Fruit fly (Drosophila melanogaster) whole organism, prepupa: ENCODE data around the gene GlcAT-I.
A peak's percentile ranks its signal among the peaks of the same experiment; 100 is the strongest.

Experiments
- CG10631 ChIP-seq: fragments of 200-800 bp; sonication (Bioruptor generic); optimal IDR thresholded peaks from 2 replicates; lab custom pipeline; 2016; ENCODE audit warnings: missing biosample characterization, missing genetic modification characterization
- CG10669 ChIP-seq: fragments of 200-800 bp; sonication (Bioruptor generic); optimal IDR thresholded peaks from 3 replicates; lab custom pipeline; 2018; ENCODE audit warnings: missing biosample characterization, mild to moderate bottlenecking, missing genetic modification characterization, moderate library complexity
- CG11294 ChIP-seq: fragments of 200-800 bp; sonication (Bioruptor generic); IDR thresholded peaks from 2 replicates; pipeline ENCODE4 v1.3.6; 2022; ENCODE audit warnings: missing biosample characterization, missing genetic modification characterization
- CG11902 ChIP-seq: fragments of 200-800 bp; sonication (Bioruptor generic); optimal IDR thresholded peaks from 3 replicates; lab custom pipeline; 2016; ENCODE audit warnings: missing biosample characterization, missing genetic modification characterization
- CG15336 ChIP-seq: fragments of 200-800 bp; sonication (Bioruptor generic); IDR thresholded peaks from 2 replicates; pipeline ENCODE4 v1.3.6; 2022; ENCODE audit warnings: missing biosample characterization, missing genetic modification characterization
- CG1621 ChIP-seq: fragments of 200-800 bp; sonication (Bioruptor generic); optimal IDR thresholded peaks from 3 replicates; lab custom pipeline; 2018; ENCODE audit warnings: missing biosample characterization, mild to moderate bottlenecking, missing genetic modification characterization
- CG16779 ChIP-seq: fragments of 200-800 bp; sonication (Bioruptor generic); optimal IDR thresholded peaks from 3 replicates; lab custom pipeline; 2017; ENCODE audit warnings: missing biosample characterization, mild to moderate bottlenecking, missing genetic modification characterization
- CG3032 ChIP-seq: fragments of 200-800 bp; optimal IDR thresholded peaks from 2 replicates; lab custom pipeline; 2019; ENCODE audit warnings: missing biosample characterization, mild to moderate bottlenecking, missing genetic modification characterization, moderate library complexity
- CG31627 ChIP-seq: fragments of 200-800 bp; sonication (Bioruptor generic); optimal IDR thresholded peaks from 3 replicates; lab custom pipeline; 2016; ENCODE audit warnings: missing biosample characterization, missing genetic modification characterization
- CG32006 ChIP-seq: fragments of 200-800 bp; sonication (Bioruptor generic); optimal IDR thresholded peaks from 3 replicates; lab custom pipeline; 2017; ENCODE audit warnings: missing biosample characterization, mild to moderate bottlenecking, missing genetic modification characterization
- CG34406 ChIP-seq: fragments of 200-800 bp; sonication (Bioruptor generic); optimal IDR thresholded peaks from 3 replicates; lab custom pipeline; 2016; ENCODE audit warnings: missing biosample characterization, missing genetic modification characterization
- CG3919 ChIP-seq: fragments of 200-800 bp; sonication (Bioruptor generic); optimal IDR thresholded peaks from 3 replicates; lab custom pipeline; 2016; ENCODE audit warnings: missing biosample characterization, missing genetic modification characterization
- CG4318 ChIP-seq: fragments of 200-800 bp; sonication (Bioruptor generic); optimal IDR thresholded peaks from 3 replicates; lab custom pipeline; 2017; ENCODE audit warnings: missing biosample characterization, mild to moderate bottlenecking, missing genetic modification characterization
- CG6163 ChIP-seq: fragments of 200-800 bp; sonication (Bioruptor generic); IDR thresholded peaks from 3 replicates; pipeline ENCODE4 v1.3.6; 2022; ENCODE audit warnings: missing biosample characterization, missing genetic modification characterization
- CG6276 ChIP-seq: fragments of 200-800 bp; sonication (Bioruptor generic); optimal IDR thresholded peaks from 2 replicates; lab custom pipeline; 2017; ENCODE audit warnings: missing biosample characterization, mild to moderate bottlenecking, missing genetic modification characterization
- CG7368 ChIP-seq: fragments of 200-800 bp; sonication (Bioruptor generic); optimal IDR thresholded peaks from 3 replicates; lab custom pipeline; 2016; ENCODE audit warnings: missing biosample characterization, missing genetic modification characterization
- CG8119 ChIP-seq: fragments of 200-800 bp; sonication (Bioruptor generic); IDR thresholded peaks from 3 replicates; pipeline ENCODE4 v1.3.6; 2022; ENCODE audit warnings: missing biosample characterization, missing genetic modification characterization
- CG8632 ChIP-seq: fragments of 200-800 bp; sonication (Bioruptor generic); optimal IDR thresholded peaks from 3 replicates; lab custom pipeline; 2016; ENCODE audit warnings: missing biosample characterization, missing genetic modification characterization
- Eip75B ChIP-seq: fragments of 200-800 bp; sonication (Bioruptor generic); optimal IDR thresholded peaks from 3 replicates; lab custom pipeline; 2016; ENCODE audit warnings: missing biosample characterization, missing genetic modification characterization
- Eip78C ChIP-seq: fragments of 200-800 bp; sonication (Bioruptor generic); peaks from one replicate; lab custom pipeline; 2016; ENCODE audit warnings: missing biosample characterization, missing genetic modification characterization
- Eip93F ChIP-seq: fragments of 200-800 bp; sonication (Bioruptor generic); optimal IDR thresholded peaks from 2 replicates; lab custom pipeline; 2016; ENCODE audit warnings: missing biosample characterization, mild to moderate bottlenecking, missing genetic modification characterization
- Ets96B ChIP-seq: fragments of 200-800 bp; optimal IDR thresholded peaks from 2 replicates; lab custom pipeline; 2019; ENCODE audit warnings: missing biosample characterization, mild to moderate bottlenecking, missing genetic modification characterization, moderate library complexity
- Gug ChIP-seq: fragments of 200-800 bp; sonication (Bioruptor generic); IDR thresholded peaks from 2 replicates; pipeline ENCODE4 v1.3.6; 2022; ENCODE audit warnings: missing biosample characterization, missing genetic modification characterization
- Hr38 ChIP-seq: sonication (Bioruptor generic); optimal IDR thresholded peaks from 2 replicates; lab custom pipeline; 2016; ENCODE audit warnings: missing biosample characterization, missing genetic modification characterization
- Hr39 ChIP-seq: fragments of 200-800 bp; sonication (Bioruptor generic); optimal IDR thresholded peaks from 2 replicates; lab custom pipeline; 2016; ENCODE audit warnings: missing biosample characterization, missing genetic modification characterization
- Hr4 ChIP-seq: fragments of 200-800 bp; sonication (Bioruptor generic); optimal IDR thresholded peaks from 3 replicates; lab custom pipeline; 2016; ENCODE audit warnings: missing biosample characterization, missing genetic modification characterization
- Lpt ChIP-seq: fragments of 200-800 bp; sonication (Bioruptor generic); optimal IDR thresholded peaks from 3 replicates; lab custom pipeline; 2016; ENCODE audit warnings: missing biosample characterization, missing genetic modification characterization
- Met ChIP-seq: fragments of 200-800 bp; sonication (Bioruptor generic); optimal IDR thresholded peaks from 3 replicates; lab custom pipeline; 2016; ENCODE audit warnings: missing biosample characterization, missing genetic modification characterization
- OdsH ChIP-seq: fragments of 200-800 bp; sonication (Bioruptor generic); optimal IDR thresholded peaks from 3 replicates; lab custom pipeline; 2016; ENCODE audit warnings: missing biosample characterization, missing genetic modification characterization
- Smox ChIP-seq: fragments of 200-800 bp; sonication (Bioruptor generic); optimal IDR thresholded peaks from 3 replicates; lab custom pipeline; 2016; ENCODE audit warnings: missing biosample characterization, missing genetic modification characterization
- Sox102F ChIP-seq: fragments of 200-800 bp; sonication (Bioruptor generic); optimal IDR thresholded peaks from 2 replicates; lab custom pipeline; 2016; ENCODE audit warnings: missing biosample characterization, mild to moderate bottlenecking, missing genetic modification characterization
- Sox14 ChIP-seq: fragments of 200-800 bp; sonication (Bioruptor generic); optimal IDR thresholded peaks from 3 replicates; lab custom pipeline; 2016; ENCODE audit warnings: missing biosample characterization, missing genetic modification characterization
- Sox15 ChIP-seq: fragments of 200-800 bp; sonication (Bioruptor generic); optimal IDR thresholded peaks from 3 replicates; lab custom pipeline; 2016; ENCODE audit warnings: missing biosample characterization, missing genetic modification characterization
- achi ChIP-seq: fragments of 200-800 bp; sonication (Bioruptor generic); optimal IDR thresholded peaks from 3 replicates; lab custom pipeline; 2016; ENCODE audit warnings: missing biosample characterization, missing genetic modification characterization
- acj6 ChIP-seq: fragments of 200-800 bp; sonication (Bioruptor generic); optimal IDR thresholded peaks from 3 replicates; lab custom pipeline; 2016; ENCODE audit warnings: missing biosample characterization, missing genetic modification characterization
- cyc ChIP-seq: fragments of 200-800 bp; sonication (Bioruptor generic); optimal IDR thresholded peaks from 3 replicates; lab custom pipeline; 2016; ENCODE audit warnings: missing biosample characterization, missing genetic modification characterization
- dac ChIP-seq: fragments of 200-800 bp; sonication (Bioruptor generic); optimal IDR thresholded peaks from 2 replicates; lab custom pipeline; 2017; ENCODE audit warnings: missing biosample characterization, mild to moderate bottlenecking, missing genetic modification characterization
- dsx ChIP-seq: fragments of 200-800 bp; optimal IDR thresholded peaks from 3 replicates; lab custom pipeline; 2019; ENCODE audit warnings: missing biosample characterization, mild to moderate bottlenecking, missing genetic modification characterization, moderate library complexity; ENCODE audit not compliant: poor library complexity, severe bottlenecking
- eg ChIP-seq: fragments of 200-800 bp; sonication (Bioruptor generic); IDR thresholded peaks from 3 replicates; pipeline ENCODE4 v1.3.6; 2022; ENCODE audit warnings: missing biosample characterization, missing genetic modification characterization
- fd59A ChIP-seq: fragments of 200-800 bp; sonication (Bioruptor generic); optimal IDR thresholded peaks from 2 replicates; lab custom pipeline; 2017; ENCODE audit warnings: missing biosample characterization, mild to moderate bottlenecking, missing genetic modification characterization, missing genetic modification reagents
- lz ChIP-seq: fragments of 200-800 bp; sonication (Bioruptor generic); optimal IDR thresholded peaks from 3 replicates; lab custom pipeline; 2016; ENCODE audit warnings: missing biosample characterization, missing genetic modification characterization
- net ChIP-seq: fragments of 200-800 bp; sonication (Bioruptor generic); optimal IDR thresholded peaks from 3 replicates; lab custom pipeline; 2016; ENCODE audit warnings: missing biosample characterization, missing genetic modification characterization
- pdm3 ChIP-seq: fragments of 200-800 bp; sonication (Bioruptor generic); optimal IDR thresholded peaks from 3 replicates; lab custom pipeline; 2016; ENCODE audit warnings: missing biosample characterization, missing genetic modification characterization
- salr ChIP-seq, 2 experiments: fragments of 200-800 bp; sonication (Bioruptor generic); optimal IDR thresholded peaks; 3 replicates each; lab custom pipeline; 2016 to 2018; ENCODE audit warnings: missing biosample characterization in 2 of 2, missing genetic modification characterization in 2 of 2, mild to moderate bottlenecking in 1 of 2
- spab ChIP-seq: fragments of 200-800 bp; sonication (Bioruptor generic); optimal IDR thresholded peaks from 2 replicates; lab custom pipeline; 2017; ENCODE audit warnings: missing biosample characterization, mild to moderate bottlenecking, missing genetic modification characterization, missing genetic modification reagents
- ss ChIP-seq, 2 experiments: fragments of 200-800 bp; sonication (Bioruptor generic); optimal IDR thresholded peaks; 2 replicates in 1 of 2; 3 replicates in 1 of 2; lab custom pipeline; 2017 to 2018; ENCODE audit warnings: mild to moderate bottlenecking in 2 of 2, missing biosample characterization in 2 of 2, missing genetic modification characterization in 2 of 2, moderate library complexity in 1 of 2
- svp ChIP-seq: fragments of 200-800 bp; sonication (Bioruptor generic); peaks from one replicate; lab custom pipeline; 2016; ENCODE audit warnings: missing biosample characterization, missing genetic modification characterization
- topi ChIP-seq: fragments of 200-800 bp; sonication (Bioruptor generic); optimal IDR thresholded peaks from 3 replicates; lab custom pipeline; 2016; ENCODE audit warnings: missing biosample characterization, missing genetic modification characterization
- vri ChIP-seq: fragments of 200-800 bp; sonication (Bioruptor generic); optimal IDR thresholded peaks from 3 replicates; lab custom pipeline; 2016; ENCODE audit warnings: missing biosample characterization, mild to moderate bottlenecking, missing genetic modification characterization

Gene GlcAT-I

dm6 chrX:4170492-4170891 is 39.5 kb downstream of the GlcAT-I start (continued):
- TF ChIP-seq Hr4 (GFP tag; lab: Kevin White, UChicago), result peak; percentile 62
- no peak for TF ChIP-seq net (GFP tag; lab: Kevin White, UChicago)
- peak; percentile 55 for TF ChIP-seq CG4318
- TF ChIP-seq Gug (GFP tag; lab: Robert Waterston, UW), result peak; percentile 52
- TF ChIP-seq CG6276, result peak; percentile 32
- TF ChIP-seq Eip93F, result no peak
- TF ChIP-seq CG32006, result peak; percentile 78
- TF ChIP-seq CG11902 (GFP tag; lab: Kevin White, UChicago), result no peak
- no peak for TF ChIP-seq CG7368
- peak; percentile 61 for TF ChIP-seq achi (GFP tag; lab: Kevin White, UChicago)
- TF ChIP-seq Hr38, result no peak
- no peak for TF ChIP-seq dsx
- TF ChIP-seq Sox14, result no peak
- peak; percentile 58; the same call in 2 of the 3 replicates for TF ChIP-seq CG8119 (GFP tag; lab: Robert Waterston, UW)
- TF ChIP-seq CG8632 (GFP tag; lab: Kevin White, UChicago), result no peak

dm6 chrX:4172143-4172771 is 41.2 kb downstream of the GlcAT-I start:
- TF ChIP-seq dac (GFP tag; lab: Kevin White, UChicago) (no peak), Sox14 (peak; percentile 4), svp (GFP tag; lab: Kevin White, UChicago) (peak; percentile 20), Sox102F (peak; percentile 10), eg (GFP tag; lab: Robert Waterston, UW) (peak; percentile 79), CG3032 (no peak), CG10631 (GFP tag; lab: Kevin White, UChicago) (peak; percentile 23), Eip75B (GFP tag; lab: Kevin White, UChicago) (no peak), CG7368 (no peak), CG1621 (tag; lab: Kevin White, UChicago) (no peak), CG11902 (GFP tag; lab: Kevin White, UChicago) (no peak), CG8119 (GFP tag; lab: Robert Waterston, UW) (peak; percentile 47; the same call in 2 of the 3 replicates), CG31627 (GFP tag; lab: Kevin White, UChicago) (no peak), CG34406 (GFP tag; lab: Kevin White, UChicago) (no peak), topi (peak; percentile 9), CG16779 (tag; lab: Kevin White, UChicago) (no peak), CG10669 (no peak), achi (GFP tag; lab: Kevin White, UChicago) (peak; percentile 24), CG4318 (no peak), Ets96B (tag; lab: Kevin White, UChicago) (peak; percentile 0), Gug (GFP tag; lab: Robert Waterston, UW) (0 out of 2 replicates have a peak, but pooled peaks have one; percentile 20), fd59A (GFP tag; lab: Kevin White, UChicago) (no peak), lz (no peak), vri (GFP tag; lab: Kevin White, UChicago) (no peak), pdm3 (GFP tag; lab: Kevin White, UChicago) (peak; percentile 37), acj6 (GFP tag; lab: Kevin White, UChicago) (peak; percentile 33), CG32006 (peak; percentile 38), CG3919 (peak; percentile 20), Hr4 (GFP tag; lab: Kevin White, UChicago) (peak; percentile 9), Hr38 (no peak), Smox (GFP tag; lab: Kevin White, UChicago) (no peak), CG15336 (peak; percentile 64), spab (GFP tag; lab: Kevin White, UChicago) (no peak), Sox15 (no peak), Met (peak; percentile 28), salr (GFP tag; optimal IDR thresholded peaks at IDR 0.05; lab: Kevin White, UChicago) (no peak), CG6163 (GFP tag; lab: Robert Waterston, UW) (peak; percentile 77), Lpt (GFP tag; lab: Kevin White, UChicago) (no peak), ss (GFP tag; optimal IDR thresholded peaks at IDR 0.05; lab: Kevin White, UChicago) (no peak), net (GFP tag; lab: Kevin White, UChicago) (no peak), cyc (peak; percentile 22), Hr39 (peak; percentile 33), CG11294 (GFP tag; lab: Robert Waterston, UW) (peak; percentile 43; the same call in 1 of the 2 replicates), Eip78C (peak; percentile 67), OdsH (peak; percentile 46)
